Fruit fly (Drosophila melanogaster) whole organism, adult: ENCODE results near the gene CG14354.

ENCODE experiments used
- CG11617 ChIP-seq: fragments of 200-800 bp; sonication (Bioruptor generic); optimal IDR thresholded peaks from 2 replicates; lab custom pipeline; 2017; ENCODE audit warnings: mild to moderate bottlenecking, missing biosample characterization, missing genetic modification reagents, missing genetic modification characterization
- CG12768 ChIP-seq: fragments of 200-800 bp; sonication (Bioruptor generic); optimal IDR thresholded peaks from 2 replicates; lab custom pipeline; 2017; ENCODE audit warnings: missing biosample characterization, missing genetic modification characterization, mild to moderate bottlenecking, moderate library complexity, missing genetic modification reagents
- CG33017 ChIP-seq: fragments of 200-800 bp; sonication (Bioruptor generic); optimal IDR thresholded peaks from 2 replicates; lab custom pipeline; 2018; ENCODE audit warnings: missing biosample characterization, mild to moderate bottlenecking, missing genetic modification characterization, moderate library complexity
- CG5204 ChIP-seq: fragments of 200-800 bp; sonication (Bioruptor generic); optimal IDR thresholded peaks from 2 replicates; lab custom pipeline; 2016; ENCODE audit warnings: missing biosample characterization, missing genetic modification characterization
- CG7045 ChIP-seq: fragments of 200-800 bp; sonication (Bioruptor generic); optimal IDR thresholded peaks from 2 replicates; lab custom pipeline; 2017; ENCODE audit warnings: missing biosample characterization, mild to moderate bottlenecking, missing genetic modification characterization
- Clk ChIP-seq: fragments of 200-800 bp; sonication (Bioruptor generic); optimal IDR thresholded peaks from 2 replicates; lab custom pipeline; 2017; ENCODE audit warnings: missing biosample characterization, missing genetic modification characterization
- Crg-1 ChIP-seq: fragments of 200-800 bp; sonication (Bioruptor generic); optimal IDR thresholded peaks from 2 replicates; lab custom pipeline; 2016; ENCODE audit warnings: missing biosample characterization, missing genetic modification characterization
- Hr96 ChIP-seq: fragments of 200-800 bp; sonication (Bioruptor generic); optimal IDR thresholded peaks from 2 replicates; lab custom pipeline; 2016; ENCODE audit warnings: missing biosample characterization, missing genetic modification characterization
- cnc ChIP-seq, 2 experiments: fragments of >200 bp; optimal IDR thresholded peaks; 2 replicates each; lab custom pipeline; 2017

dm6 chr3R:25790371-25790770, 24.9 kb upstream of the CG14354 start, which contains the start of gene CG31093:
- TF ChIP-seq CG11617 (GFP tag; lab: Kevin White, UChicago) (no peak), CG7045 (GFP tag; lab: Kevin White, UChicago) (no peak), Hr96 (no peak), cnc (optimal IDR thresholded peaks at IDR 0.05; lab: Kevin White, UChicago) (no peak), CG33017 (tag; lab: Kevin White, UChicago) (no peak), CG5204 (GFP tag; lab: Kevin White, UChicago) (no peak), Clk (no peak), Crg-1 (GFP tag; lab: Kevin White, UChicago) (no peak), CG12768 (GFP tag; lab: Kevin White, UChicago) (no peak)
